Worm (Caenorhabditis elegans): ENCODE measurements around the gene H40L08.7.

Gene H40L08.7

DNA sequence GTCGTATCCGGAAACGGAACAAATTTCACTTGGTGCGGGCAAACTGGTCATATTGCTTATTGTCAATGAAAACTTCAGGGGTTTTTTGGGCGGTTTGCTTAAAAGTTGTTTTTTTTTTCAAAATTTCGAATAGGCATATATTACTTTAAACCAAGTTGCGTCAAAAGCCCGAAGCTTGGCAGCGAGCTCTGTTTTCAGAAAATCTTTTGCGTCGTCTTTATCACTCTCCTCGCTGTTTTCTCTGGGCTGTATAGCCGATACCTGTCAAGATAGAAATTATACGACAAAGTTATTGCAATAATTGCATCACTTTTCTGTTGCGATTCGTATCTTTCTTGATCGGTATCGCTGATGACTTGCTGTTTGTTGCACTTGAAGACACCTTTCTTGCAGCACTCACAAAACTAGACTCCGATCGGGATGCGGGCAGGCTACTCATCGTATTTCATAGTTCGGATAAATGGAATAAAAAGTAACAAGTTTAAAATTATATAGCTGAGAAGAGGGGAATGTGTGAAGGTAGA, 1.4 kb downstream of the H40L08.7 start, which contains the start of the genes H40L08.3 and H40L08.9:
Gene H40L08.3, minus strand, starts transcription at position 51 of the 524 bp plus-strand sequence.
Gene H40L08.9, minus strand, starts transcription at position 439 of the 524 bp plus-strand sequence.
- TF ChIP-seq nhr-237 (tag; optimal IDR thresholded peaks at IDR 0.05) (no peak), ceh-83 (GFP tag; optimal IDR thresholded peaks at IDR 0.05) (no peak), lin-13 (tag; optimal IDR thresholded peaks at IDR 0.05) (no peak), elt-1 (tag; optimal IDR thresholded peaks at IDR 0.05; ENCODE audit: borderline replicate concordance, insufficient read depth) (peak; percentile 27), ztf-11 (tag; optimal IDR thresholded peaks at IDR 0.05) (no peak), nhr-2 (tag; optimal IDR thresholded peaks at IDR 0.05) (no peak), sptf-1 (tag; optimal IDR thresholded peaks at IDR 0.05) (no peak), nhr-76 (tag; optimal IDR thresholded peaks at IDR 0.05) (no peak), ceh-43 (GFP tag; optimal IDR thresholded peaks at IDR 0.05) (no peak), nhr-28 (tag; optimal IDR thresholded peaks at IDR 0.05) (no peak), lin-32 (GFP tag; optimal IDR thresholded peaks at IDR 0.05) (no peak), M03D4.4 (tag; optimal IDR thresholded peaks at IDR 0.05) (no peak), hlh-1 (tag; optimal IDR thresholded peaks at IDR 0.05) (no peak), unc-62 (GFP tag; optimal IDR thresholded peaks at IDR 0.05) (peak; percentile 14)

DNA sequence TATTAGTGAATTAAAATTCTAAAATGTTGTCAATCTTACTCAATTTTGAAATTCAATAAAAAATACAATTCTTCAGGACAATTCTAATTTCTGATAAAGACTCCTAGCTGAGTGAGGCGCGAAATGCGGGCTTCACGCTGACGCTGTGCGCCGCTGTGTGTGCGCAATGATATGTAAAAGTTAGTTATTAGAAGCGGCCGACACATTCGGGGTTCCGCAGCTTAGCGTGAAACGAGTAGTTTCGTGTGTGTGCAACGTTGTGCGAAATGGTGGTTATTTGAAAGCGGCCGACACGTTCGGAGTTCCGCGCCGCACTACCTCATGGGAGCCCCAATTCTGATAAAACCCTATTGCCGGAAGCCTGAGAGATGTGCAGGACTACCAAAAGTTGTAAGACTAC, 2.4 kb downstream of the H40L08.7 start:
- TF ChIP-seq bed-3 (GFP tag; optimal IDR thresholded peaks at IDR 0.05), result no peak

DNA sequence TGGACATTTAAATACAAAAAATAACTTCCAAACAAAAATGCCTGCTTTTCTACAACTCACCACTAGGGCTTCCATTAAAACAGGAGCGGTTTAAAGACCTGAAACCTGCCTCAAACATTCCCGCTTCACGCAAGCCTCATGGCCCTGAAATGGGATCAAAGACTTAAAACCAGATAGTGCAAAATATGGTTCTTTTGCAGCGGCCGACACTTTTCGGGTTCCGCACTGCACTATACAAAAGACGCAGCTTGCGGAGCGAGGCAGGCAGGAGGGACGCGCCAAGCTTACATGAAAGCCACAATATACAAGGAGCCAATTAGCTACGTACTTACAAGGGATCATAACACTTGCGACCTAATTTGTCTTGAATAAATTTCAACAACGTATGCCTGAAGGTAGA, 4.1 kb downstream of the H40L08.7 start:
- TF ChIP-seq bed-3 (GFP tag; optimal IDR thresholded peaks at IDR 0.05) (no peak), flh-1 (GFP tag; optimal IDR thresholded peaks at IDR 0.05) (no peak), mab-5 (tag; optimal IDR thresholded peaks at IDR 0.05) (no peak), mep-1 (tag; optimal IDR thresholded peaks at IDR 0.05) (no peak), pha-4 (tag; optimal IDR thresholded peaks at IDR 0.05) (no peak), ham-2 (GFP tag; optimal IDR thresholded peaks at IDR 0.05) (no peak), mls-2 (tag; optimal IDR thresholded peaks at IDR 0.05) (no peak), unc-62 (GFP tag; optimal IDR thresholded peaks at IDR 0.05) (no peak), elt-1 (tag; optimal IDR thresholded peaks at IDR 0.05; ENCODE audit: borderline replicate concordance, insufficient read depth) (no peak), lin-13 (tag; optimal IDR thresholded peaks at IDR 0.05) (no peak), ztf-11 (tag; optimal IDR thresholded peaks at IDR 0.05) (no peak), ceh-83 (GFP tag; optimal IDR thresholded peaks at IDR 0.05) (no peak)

DNA sequence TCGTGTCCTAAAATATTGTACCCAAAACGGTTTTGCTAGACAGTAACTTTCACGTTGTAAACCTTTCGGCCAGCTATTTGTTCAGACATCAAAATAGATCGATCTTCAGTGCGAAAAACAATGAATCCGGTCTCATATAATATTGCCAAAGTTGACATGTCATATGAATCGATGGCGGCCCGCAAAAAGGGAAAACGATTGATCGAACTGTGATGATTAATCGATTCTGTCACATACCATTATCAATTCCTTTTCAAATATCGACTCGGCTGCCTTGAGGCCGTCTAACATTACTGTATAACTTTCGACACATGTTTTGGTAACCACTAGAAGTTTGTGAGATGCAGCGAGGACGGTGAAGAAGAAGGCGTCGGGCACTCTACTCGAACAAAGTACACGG, 4.7 kb downstream of the H40L08.7 start:
- no peak for TF ChIP-seq nhr-28 (tag; optimal IDR thresholded peaks at IDR 0.05)
- no peak for TF ChIP-seq mep-1 (tag; optimal IDR thresholded peaks at IDR 0.05)
- no peak for TF ChIP-seq lsy-2 (tag; optimal IDR thresholded peaks at IDR 0.05)
- no peak for TF ChIP-seq ztf-11 (tag; optimal IDR thresholded peaks at IDR 0.05)
- no peak for TF ChIP-seq nhr-2 (tag; optimal IDR thresholded peaks at IDR 0.05)
- TF ChIP-seq sem-2 (GFP tag; optimal IDR thresholded peaks at IDR 0.05), result no peak
- TF ChIP-seq unc-39 (tag; optimal IDR thresholded peaks at IDR 0.05), result no peak
- TF ChIP-seq tbx-8 (GFP tag; optimal IDR thresholded peaks at IDR 0.05), result no peak
- no peak for TF ChIP-seq lin-13 (tag; optimal IDR thresholded peaks at IDR 0.05)
- no peak for TF ChIP-seq ceh-83 (GFP tag; optimal IDR thresholded peaks at IDR 0.05)
- TF ChIP-seq nhr-76 (tag; optimal IDR thresholded peaks at IDR 0.05), result no peak

DNA sequence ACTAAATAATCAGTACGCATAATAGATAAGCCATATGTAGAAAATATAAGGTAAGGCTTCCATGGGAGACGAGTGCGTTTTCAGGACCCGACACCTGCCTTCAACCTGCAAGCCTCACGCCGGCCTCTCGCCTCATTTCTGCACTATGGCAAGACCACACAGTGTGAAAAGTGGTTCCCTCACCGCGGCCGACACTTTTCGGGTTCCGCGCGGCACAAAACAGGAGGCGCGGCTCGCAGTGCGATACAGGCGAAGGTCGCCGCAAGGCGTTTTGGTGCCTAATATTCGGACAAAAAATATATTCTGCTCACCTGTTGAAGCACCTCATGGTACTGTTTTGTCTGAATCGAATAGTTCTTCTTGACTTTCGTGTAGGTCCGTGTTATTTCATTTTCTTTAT, 7.4 kb downstream of the H40L08.7 start:
- TF ChIP-seq bed-3 (GFP tag; optimal IDR thresholded peaks at IDR 0.05) (no peak), elt-3 (tag; optimal IDR thresholded peaks at IDR 0.05) (no peak), tbx-8 (GFP tag; optimal IDR thresholded peaks at IDR 0.05) (no peak), nhr-76 (tag; optimal IDR thresholded peaks at IDR 0.05) (no peak), unc-39 (tag; optimal IDR thresholded peaks at IDR 0.05) (no peak), ceh-83 (GFP tag; optimal IDR thresholded peaks at IDR 0.05) (no peak), ces-1 (GFP tag; optimal IDR thresholded peaks at IDR 0.05) (no peak)

DNA sequence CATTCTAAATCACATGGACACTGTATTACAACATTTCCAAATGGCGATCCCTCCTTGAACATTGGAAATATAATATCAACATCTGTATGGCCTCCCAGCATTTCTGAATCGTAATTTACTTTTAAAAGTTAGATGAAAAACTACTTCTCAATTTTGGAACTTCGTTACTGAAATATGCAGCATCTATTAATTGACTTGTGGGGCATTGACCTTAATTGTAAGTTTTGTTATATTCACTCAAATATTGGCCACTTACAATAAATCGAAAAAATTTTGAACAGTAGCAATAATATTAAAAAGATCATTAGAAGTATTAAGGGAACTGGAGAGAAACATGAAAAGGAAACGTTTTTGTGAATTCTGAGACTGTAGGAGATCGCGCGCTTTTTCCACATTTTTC, 8.3 kb downstream of the H40L08.7 start, which contains the start of gene mam-6:
Gene mam-6, minus strand, starts transcription at position 101 of the 400 bp plus-strand sequence.
- no peak for TF ChIP-seq M03D4.4 (tag; optimal IDR thresholded peaks at IDR 0.05)
- no peak for TF ChIP-seq snpc-4 (tag; optimal IDR thresholded peaks at IDR 0.05)
- no peak for TF ChIP-seq unc-62 (GFP tag; optimal IDR thresholded peaks at IDR 0.05)
- no peak for TF ChIP-seq ceh-83 (GFP tag; optimal IDR thresholded peaks at IDR 0.05)
- TF ChIP-seq sptf-1 (tag; optimal IDR thresholded peaks at IDR 0.05), result no peak
- no peak for TF ChIP-seq nhr-237 (tag; optimal IDR thresholded peaks at IDR 0.05)
- no peak for TF ChIP-seq ceh-43 (GFP tag; optimal IDR thresholded peaks at IDR 0.05)
- no peak for TF ChIP-seq unc-120 (tag; optimal IDR thresholded peaks at IDR 0.05; ENCODE audit: poor library complexity, severe bottlenecking)
- TF ChIP-seq nhr-12 (tag; optimal IDR thresholded peaks at IDR 0.05), result no peak
- TF ChIP-seq elt-1 (tag; optimal IDR thresholded peaks at IDR 0.05; ENCODE audit: borderline replicate concordance, insufficient read depth), result no peak
- TF ChIP-seq elt-3 (tag; optimal IDR thresholded peaks at IDR 0.05), result no peak
- no peak for TF ChIP-seq bed-3 (GFP tag; optimal IDR thresholded peaks at IDR 0.05)
- TF ChIP-seq blmp-1 (tag; optimal IDR thresholded peaks at IDR 0.05), result no peak
- TF ChIP-seq nhr-2 (tag; optimal IDR thresholded peaks at IDR 0.05), result no peak
- TF ChIP-seq nhr-76 (tag; optimal IDR thresholded peaks at IDR 0.05), result no peak
